Fruit fly (Drosophila melanogaster) whole organism, pupa: ENCODE measurements around the gene snf.

Source experiments
- CG13204 ChIP-seq: fragments of 200-800 bp; sonication (Bioruptor generic); optimal IDR thresholded peaks from 2 replicates; lab custom pipeline; 2018; ENCODE audit warnings: missing biosample characterization, mild to moderate bottlenecking, missing genetic modification characterization, moderate library complexity
- CG15710 ChIP-seq: fragments of 200-800 bp; sonication (Bioruptor generic); optimal IDR thresholded peaks from 2 replicates; lab custom pipeline; 2018; ENCODE audit warnings: missing biosample characterization, mild to moderate bottlenecking, missing genetic modification characterization, moderate library complexity
- CG17806 ChIP-seq: fragments of 200-800 bp; sonication (Bioruptor generic); optimal IDR thresholded peaks from 2 replicates; lab custom pipeline; 2018; ENCODE audit warnings: missing biosample characterization, mild to moderate bottlenecking, missing genetic modification characterization, moderate library complexity
- CG34367 ChIP-seq: fragments of 200-800 bp; sonication (Bioruptor generic); optimal IDR thresholded peaks from 2 replicates; lab custom pipeline; 2018; ENCODE audit warnings: missing biosample characterization, mild to moderate bottlenecking, missing genetic modification characterization
- D1 ChIP-seq: fragments of 200-800 bp; sonication (Bioruptor generic); optimal IDR thresholded peaks from 2 replicates; lab custom pipeline; 2018; ENCODE audit warnings: missing biosample characterization, mild to moderate bottlenecking, missing genetic modification characterization, moderate library complexity
- EcR ChIP-seq: fragments of 200-800 bp; sonication (Bioruptor generic); optimal IDR thresholded peaks from 3 replicates; lab custom pipeline; 2019; ENCODE audit warnings: missing biosample characterization, missing genetic modification characterization, mild to moderate bottlenecking, moderate library complexity, missing genetic modification reagents
- fd96Ca ChIP-seq: fragments of 200-800 bp; sonication (Bioruptor generic); IDR thresholded peaks from 3 replicates; pipeline ENCODE4 v1.3.6; 2022; ENCODE audit warnings: missing biosample characterization, missing genetic modification characterization

snf gene

dm6 chrX:5358813-5359212 lies 49.8 kb downstream of the snf start:
- TF ChIP-seq CG13204: no peak
- no peak for TF ChIP-seq D1 (tag; lab: Kevin White, UChicago)
- no peak for TF ChIP-seq CG17806 (tag; lab: Kevin White, UChicago)
- no peak for TF ChIP-seq CG15710
- no peak for TF ChIP-seq CG34367
- TF ChIP-seq EcR (GFP tag; lab: Kevin White, UChicago): no peak
- no peak for TF ChIP-seq fd96Ca (GFP tag; lab: Robert Waterston, UW)
- TF ChIP-seq, all 21 proteins: peak for 0
